Fruit fly (Drosophila melanogaster) whole organism, adult: ENCODE measurements around the gene CG3662.

Experiments
- CG11617 ChIP-seq: fragments of 200-800 bp; sonication (Bioruptor generic); optimal IDR thresholded peaks from 2 replicates; lab custom pipeline; 2017; ENCODE audit warnings: mild to moderate bottlenecking, missing biosample characterization, missing genetic modification reagents, missing genetic modification characterization
- CG14711 ChIP-seq: fragments of 200-800 bp; sonication (Bioruptor generic); optimal IDR thresholded peaks from 2 replicates; lab custom pipeline; 2018; ENCODE audit warnings: missing biosample characterization, mild to moderate bottlenecking, missing genetic modification characterization, moderate library complexity
- CG1620 ChIP-seq: fragments of 200-800 bp; sonication (Bioruptor generic); optimal IDR thresholded peaks from 2 replicates; lab custom pipeline; 2016; ENCODE audit warnings: missing biosample characterization, missing genetic modification characterization
- CG33017 ChIP-seq: fragments of 200-800 bp; sonication (Bioruptor generic); optimal IDR thresholded peaks from 2 replicates; lab custom pipeline; 2018; ENCODE audit warnings: missing biosample characterization, mild to moderate bottlenecking, missing genetic modification characterization, moderate library complexity
- CG5204 ChIP-seq: fragments of 200-800 bp; sonication (Bioruptor generic); optimal IDR thresholded peaks from 2 replicates; lab custom pipeline; 2016; ENCODE audit warnings: missing biosample characterization, missing genetic modification characterization
- CG7101 ChIP-seq: fragments of 200-800 bp; sonication (Bioruptor generic); optimal IDR thresholded peaks from 2 replicates; lab custom pipeline; 2018; ENCODE audit warnings: missing biosample characterization, mild to moderate bottlenecking, missing genetic modification characterization, moderate library complexity
- Crg-1 ChIP-seq: fragments of 200-800 bp; sonication (Bioruptor generic); optimal IDR thresholded peaks from 2 replicates; lab custom pipeline; 2016; ENCODE audit warnings: missing biosample characterization, missing genetic modification characterization
- Hr96 ChIP-seq: fragments of 200-800 bp; sonication (Bioruptor generic); optimal IDR thresholded peaks from 2 replicates; lab custom pipeline; 2016; ENCODE audit warnings: missing biosample characterization, missing genetic modification characterization
- Mnt ChIP-seq: fragments of 200-800 bp; sonication (Bioruptor generic); optimal IDR thresholded peaks from 2 replicates; lab custom pipeline; 2016; ENCODE audit warnings: missing biosample characterization, mild to moderate bottlenecking, missing genetic modification characterization
- bab1 ChIP-seq: fragments of 200-800 bp; sonication (Bioruptor generic); optimal IDR thresholded peaks from 3 replicates; lab custom pipeline; 2019; ENCODE audit warnings: missing biosample characterization, mild to moderate bottlenecking, missing genetic modification characterization, moderate library complexity
- cic ChIP-seq: fragments of 200-800 bp; sonication (Bioruptor generic); optimal IDR thresholded peaks from 2 replicates; lab custom pipeline; 2017; ENCODE audit warnings: missing biosample characterization, mild to moderate bottlenecking, missing genetic modification characterization, moderate library complexity
- kay ChIP-seq: fragments of 200-800 bp; sonication (Bioruptor generic); peaks from one replicate; lab custom pipeline; 2016; ENCODE audit warnings: missing biosample characterization, missing genetic modification characterization, borderline replicate concordance
- ovo ChIP-seq: fragments of 200-800 bp; sonication (Bioruptor generic); optimal IDR thresholded peaks from 2 replicates; lab custom pipeline; 2016; ENCODE audit warnings: missing biosample characterization, missing genetic modification characterization
- tj ChIP-seq: fragments of 200-800 bp; sonication (Bioruptor generic); optimal IDR thresholded peaks from 3 replicates; lab custom pipeline; 2017; ENCODE audit warnings: missing biosample characterization, mild to moderate bottlenecking, missing genetic modification characterization, moderate library complexity
- toe ChIP-seq: fragments of 200-800 bp; sonication (Bioruptor generic); optimal IDR thresholded peaks from 2 replicates; lab custom pipeline; 2016; ENCODE audit warnings: missing biosample characterization, missing genetic modification characterization

Gene CG3662

dm6 chr2L:871419-871846 is 50.3 kb downstream of the CG3662 start:
- TF ChIP-seq CG14711 (no peak), toe (peak; percentile 26), tj (no peak), Hr96 (GFP tag; lab: Kevin White, UChicago) (peak; percentile 29), CG7101 (tag; lab: Kevin White, UChicago) (peak; percentile 10), CG33017 (tag; lab: Kevin White, UChicago) (no peak), cic (peak; percentile 7), Mnt (GFP tag; lab: Kevin White, UChicago) (peak; percentile 68), kay (GFP tag; lab: Kevin White, UChicago) (no peak), CG1620 (GFP tag; lab: Kevin White, UChicago) (peak; percentile 1), bab1 (GFP tag; lab: Kevin White, UChicago) (no peak), CG5204 (no peak), CG11617 (GFP tag; lab: Kevin White, UChicago) (no peak), ovo (GFP tag; lab: Kevin White, UChicago) (no peak), Crg-1 (GFP tag; lab: Kevin White, UChicago) (peak; percentile 61)
